In genomic region chrIV:8893746-8894145, ce11 we compare ENCODE assay signal across 2 worm cellular contexts.
TF ChIP-seq lines count a peak whose summit lies in the region.

Gene rad-54.L2, plus strand, starts transcription at chrIV:8894077.

TF ChIP-seq in whole organism, L1 larva, 84 proteins besides CTCF, POLR2A, EP300 and RAD21 (continued from another document):
- no peak for TF ChIP-seq ama-1 (optimal IDR thresholded peaks at IDR 0.05; lab: Kevin White, UChicago)
TF ChIP-seq in whole organism, L1 larva: peak in this region for 31.

TF ChIP-seq in whole organism, L4 larva, 104 proteins besides CTCF, POLR2A, EP300 and RAD21 (continued from another document):
- TF ChIP-seq ZK546.5 (tag; optimal IDR thresholded peaks at IDR 0.05; lab: Kevin White, UChicago) (no peak), nhr-111 (GFP tag; optimal IDR thresholded peaks at IDR 0.05; lab: Kevin White, UChicago) (no peak), nhr-237 (tag; optimal IDR thresholded peaks at IDR 0.05; lab: Kevin White, UChicago) (no peak)
